Fruit fly (Drosophila melanogaster): ENCODE measurements around the gene CG11594.

Gene CG11594

dm6 chr3L:4073755-4074154, 47.9 kb upstream of the CG11594 start, which contains the start of gene Faa (continued):
- peak; percentile 42 for TF ChIP-seq Med (GFP tag)
- no peak for TF ChIP-seq pzg (GFP tag; optimal IDR thresholded peaks at IDR 0.05)
- TF ChIP-seq phol (tag; optimal IDR thresholded peaks at IDR 0.05) = no peak
- TF ChIP-seq CG4617 (GFP tag; optimal IDR thresholded peaks at IDR 0.05; ENCODE audit: borderline replicate concordance) = no peak
- TF ChIP-seq Aef1 (GFP tag; IDR thresholded peaks at IDR 0.05) = no peak
- no peak for TF ChIP-seq Mes4 (GFP tag; optimal IDR thresholded peaks at IDR 0.05)
- TF ChIP-seq CG14667 (GFP tag; IDR thresholded peaks at IDR 0.05) = no peak
- no peak for TF ChIP-seq CG8290 (GFP tag; optimal IDR thresholded peaks at IDR 0.05)
- TF ChIP-seq CG8290 (tag; optimal IDR thresholded peaks at IDR 0.05) = peak in 1 of 2 experiments; percentile 17
- no peak for TF ChIP-seq fd96Cb (tag; optimal IDR thresholded peaks at IDR 0.05)
- TF ChIP-seq CG1603 (tag; optimal IDR thresholded peaks at IDR 0.05) = no peak
- no peak for TF ChIP-seq pita (GFP tag; optimal IDR thresholded peaks at IDR 0.05)
- TF ChIP-seq CG13424 (tag; optimal IDR thresholded peaks at IDR 0.05) = no peak
- TF ChIP-seq Jarid2 (GFP tag; optimal IDR thresholded peaks at IDR 0.05) = peak; percentile 75
- TF ChIP-seq dimm (GFP tag; IDR thresholded peaks at IDR 0.05) = no peak
- no peak for TF ChIP-seq CG18476 (GFP tag; optimal IDR thresholded peaks at IDR 0.05)
- TF ChIP-seq ems (GFP tag; optimal IDR thresholded peaks at IDR 0.05) = no peak
- no peak for TF ChIP-seq Hr78 (GFP tag; optimal IDR thresholded peaks at IDR 0.05)
- peak; percentile 50 to 55 for TF ChIP-seq Trl (optimal IDR thresholded peaks at IDR 0.05)
- TF ChIP-seq Trl (GFP tag; optimal IDR thresholded peaks at IDR 0.05) = no peak
- TF ChIP-seq salm (tag; optimal IDR thresholded peaks at IDR 0.05) = no peak
- no peak for TF ChIP-seq HLHmδ (GFP tag; optimal IDR thresholded peaks at IDR 0.05)
- TF ChIP-seq CG16815 (GFP tag; optimal IDR thresholded peaks at IDR 0.05) = no peak
- no peak for TF ChIP-seq CG9817 (tag; optimal IDR thresholded peaks at IDR 0.05)
- TF ChIP-seq onecut (GFP tag; IDR thresholded peaks at IDR 0.05) = peak; percentile 62
- 0 out of 3 replicates have a peak, but pooled peaks have one; percentile 22 for TF ChIP-seq zen2 (GFP tag; IDR thresholded peaks at IDR 0.05; ENCODE audit: partially characterized antibody)
- TF ChIP-seq z (GFP tag; IDR thresholded peaks at IDR 0.05) = peak; percentile 93
- TF ChIP-seq CG18764 (GFP tag; optimal IDR thresholded peaks at IDR 0.05) = no peak
- TF ChIP-seq Bgb (GFP tag; IDR thresholded peaks at IDR 0.05; ENCODE audit: partially characterized antibody) = 0 out of 2 replicates have a peak, but pooled peaks have one; percentile 28
- TF ChIP-seq Taf1 (GFP tag; IDR thresholded peaks at IDR 0.05) = no peak
- TF ChIP-seq CG18262 (tag; optimal IDR thresholded peaks at IDR 0.05) = no peak
- TF ChIP-seq Tbp (GFP tag; optimal IDR thresholded peaks at IDR 0.05) = no peak
- no peak for TF ChIP-seq Dref (GFP tag; IDR thresholded peaks at IDR 0.05)
- no peak for TF ChIP-seq CG7963 (GFP tag; IDR thresholded peaks at IDR 0.05; ENCODE audit: partially characterized antibody)
- no peak for TF ChIP-seq ab (GFP tag; optimal IDR thresholded peaks at IDR 0.05)
- TF ChIP-seq Atf-2 (GFP tag; optimal IDR thresholded peaks at IDR 0.05) = no peak

dm6 chr3L:4072717-4073116, 46.9 kb upstream of the CG11594 start:
- TF ChIP-seq Xrp1 (GFP tag; IDR thresholded peaks at IDR 0.05) = no peak
- TF ChIP-seq Side (GFP tag; optimal IDR thresholded peaks at IDR 0.05) = no peak
- no peak for TF ChIP-seq Hr51 (GFP tag; optimal IDR thresholded peaks at IDR 0.05)
- TF ChIP-seq CG15269 (tag; optimal IDR thresholded peaks at IDR 0.05) = no peak
- TF ChIP-seq nerfin-2 (GFP tag; IDR thresholded peaks at IDR 0.05; ENCODE audit: partially characterized antibody) = no peak
- no peak for TF ChIP-seq CG10431 (GFP tag; optimal IDR thresholded peaks at IDR 0.05)
- no peak for TF ChIP-seq sisA (GFP tag; IDR thresholded peaks at IDR 0.05)
- no peak for TF ChIP-seq hbn (GFP tag; IDR thresholded peaks at IDR 0.05; ENCODE audit: partially characterized antibody)
- TF ChIP-seq CG12769 (tag; optimal IDR thresholded peaks at IDR 0.05) = no peak
- peak; percentile 30 for TF ChIP-seq CG13894 (tag; optimal IDR thresholded peaks at IDR 0.05)
- TF ChIP-seq Jarid2 (GFP tag; optimal IDR thresholded peaks at IDR 0.05) = no peak
- TF ChIP-seq Dip2 (GFP tag; IDR thresholded peaks at IDR 0.05) = peak; percentile 84
- TF ChIP-seq Med (GFP tag) = peak; percentile 72
- TF ChIP-seq Aef1 (GFP tag; IDR thresholded peaks at IDR 0.05) = no peak
- 0 out of 4 replicates have a peak, but pooled peaks have one; percentile 14 for TF ChIP-seq chinmo (GFP tag; IDR thresholded peaks at IDR 0.05; ENCODE audit: partially characterized antibody)
- peak; percentile 89 for TF ChIP-seq CTCF (GFP tag; optimal IDR thresholded peaks at IDR 0.05)
- no peak for TF ChIP-seq pan (optimal IDR thresholded peaks at IDR 0.05)
- no peak for TF ChIP-seq pan (GFP tag; optimal IDR thresholded peaks at IDR 0.05 in 1 of 2, IDR thresholded peaks at IDR 0.05 in 1 of 2)
- TF ChIP-seq slp2 (GFP tag; optimal IDR thresholded peaks at IDR 0.05) = no peak
- no peak for TF ChIP-seq CG13624 (GFP tag; optimal IDR thresholded peaks at IDR 0.05)

All from whole organism, embryonic.